Worm (Caenorhabditis elegans): ENCODE results near the gene oac-46.

The oac-46 gene

ce11 chrII:8896541-8896940 lies 44.6 kb upstream of the oac-46 start, which contains the start of gene lat-1:
TSS of gene lat-1 (plus strand) at chrII:8896841.
- TF ChIP-seq ceh-2 (tag; optimal IDR thresholded peaks at IDR 0.05), result no peak
- TF ChIP-seq ceh-34 (tag; optimal IDR thresholded peaks at IDR 0.05), result peak; percentile 2

ce11 chrII:8895895-8896294 lies 44.0 kb upstream of the oac-46 start:
- no peak for TF ChIP-seq eyg-1 (tag; optimal IDR thresholded peaks at IDR 0.05)
- TF ChIP-seq hlh-30 (tag; optimal IDR thresholded peaks at IDR 0.05; ENCODE audit: insufficient read depth), result no peak
- no peak for TF ChIP-seq pqm-1 (tag; optimal IDR thresholded peaks at IDR 0.05)
- no peak for TF ChIP-seq ceh-2 (tag; optimal IDR thresholded peaks at IDR 0.05)
- TF ChIP-seq ceh-34 (tag; optimal IDR thresholded peaks at IDR 0.05), result no peak
- no peak for TF ChIP-seq ceh-19 (GFP tag; optimal IDR thresholded peaks at IDR 0.05)
- no peak for TF ChIP-seq nhr-11 (tag; optimal IDR thresholded peaks at IDR 0.05)
- no peak for TF ChIP-seq pag-3 (tag; optimal IDR thresholded peaks at IDR 0.05; ENCODE audit: borderline replicate concordance)
- no peak for TF ChIP-seq pha-2 (tag; optimal IDR thresholded peaks at IDR 0.05)

ce11 chrII:8895398-8895797 lies 43.5 kb upstream of the oac-46 start:
- TF ChIP-seq che-1 (tag; optimal IDR thresholded peaks at IDR 0.05) (no peak), ceh-6 (GFP tag; optimal IDR thresholded peaks at IDR 0.05) (no peak), ztf-16 (tag; optimal IDR thresholded peaks at IDR 0.05) (no peak), ceh-19 (GFP tag; optimal IDR thresholded peaks at IDR 0.05) (no peak), lim-6 (tag; optimal IDR thresholded peaks at IDR 0.05) (no peak), pat-9 (tag; optimal IDR thresholded peaks at IDR 0.05) (no peak), C38D4.7 (GFP tag; optimal IDR thresholded peaks at IDR 0.05) (no peak)

- no peak for TF ChIP-seq elt-2 (tag; optimal IDR thresholded peaks at IDR 0.05)
- no peak for TF ChIP-seq ceh-48 (tag; optimal IDR thresholded peaks at IDR 0.05)
- no peak for TF ChIP-seq dmd-4 (tag; optimal IDR thresholded peaks at IDR 0.05; ENCODE audit: borderline replicate concordance)
- no peak for TF ChIP-seq ceh-2 (tag; optimal IDR thresholded peaks at IDR 0.05)
- no peak for TF ChIP-seq nhr-11 (tag; optimal IDR thresholded peaks at IDR 0.05)
- TF ChIP-seq unc-3 (GFP tag; conservative IDR thresholded peaks at IDR 0.05), result no peak
- no peak for TF ChIP-seq unc-3 (tag; optimal IDR thresholded peaks at IDR 0.05)
- no peak for TF ChIP-seq dve-1 (tag; optimal IDR thresholded peaks at IDR 0.05)
- no peak for TF ChIP-seq sox-2 (GFP tag; IDR thresholded peaks at IDR 0.05)
- TF ChIP-seq sox-4 (tag; optimal IDR thresholded peaks at IDR 0.05), result no peak
- no peak for TF ChIP-seq pat-9 (tag; optimal IDR thresholded peaks at IDR 0.05)
- no peak for TF ChIP-seq rnt-1 (tag; optimal IDR thresholded peaks at IDR 0.05)
- no peak for TF ChIP-seq hlh-6 (tag; optimal IDR thresholded peaks at IDR 0.05)
- TF ChIP-seq C08G9.2 (tag; optimal IDR thresholded peaks at IDR 0.05), result no peak
Observed at ce11 chrII:8891606-8892005, 39.7 kb upstream of the oac-46 start.

- TF ChIP-seq ceh-31 (tag; optimal IDR thresholded peaks at IDR 0.05) (no peak), zip-5 (tag; optimal IDR thresholded peaks at IDR 0.05) (no peak), sdc-2 (tag; optimal IDR thresholded peaks at IDR 0.05) (no peak), ama-1 (optimal IDR thresholded peaks at IDR 0.05) (no peak), ceh-18 (tag; optimal IDR thresholded peaks at IDR 0.05) (no peak), ahr-1 (tag; optimal IDR thresholded peaks at IDR 0.05) (no peak), dmd-4 (tag; optimal IDR thresholded peaks at IDR 0.05; ENCODE audit: borderline replicate concordance) (no peak), gmeb-2 (tag; optimal IDR thresholded peaks at IDR 0.05) (no peak), pax-1 (tag; optimal IDR thresholded peaks at IDR 0.05) (no peak), tbx-7 (tag; optimal IDR thresholded peaks at IDR 0.05) (no peak), ceh-34 (tag; optimal IDR thresholded peaks at IDR 0.05) (no peak), fkh-10 (GFP tag; optimal IDR thresholded peaks at IDR 0.05) (no peak), lin-11 (tag; optimal IDR thresholded peaks at IDR 0.05) (no peak), dve-1 (tag; optimal IDR thresholded peaks at IDR 0.05) (no peak), rnt-1 (tag; optimal IDR thresholded peaks at IDR 0.05) (no peak), ceh-19 (GFP tag; optimal IDR thresholded peaks at IDR 0.05) (no peak), ztf-16 (tag; optimal IDR thresholded peaks at IDR 0.05) (no peak), ceh-48 (tag; optimal IDR thresholded peaks at IDR 0.05) (no peak), ceh-6 (GFP tag; optimal IDR thresholded peaks at IDR 0.05) (no peak)
Observed at ce11 chrII:8891042-8891441, 39.1 kb upstream of the oac-46 start.
